Worm (Caenorhabditis elegans) whole organism, young adult: Measurements from ENCODE around the gene M04C3.1.

Source experiments
- B0019.2 ChIP-seq: fragments of 200-800 bp; sonication (Bioruptor generic); conservative IDR thresholded peaks from 2 replicates; pipeline ENCODE4 v1.3.6; 2022; ENCODE audit warnings: missing genetic modification reagents, missing genetic modification characterization, missing compliant biosample characterization
- B0261.1 ChIP-seq: sonication (generic microtip); optimal IDR thresholded peaks from 2 replicates; lab custom pipeline; 2016; ENCODE audit warnings: mild to moderate bottlenecking, missing genetic modification characterization, moderate library complexity, missing compliant biosample characterization
- C17E4.6 ChIP-seq: fragments of 200-800 bp; sonication (Bioruptor generic); IDR thresholded peaks from 2 replicates; pipeline ENCODE4 v1.3.6; 2022; ENCODE audit warnings: missing genetic modification reagents, missing genetic modification characterization, missing compliant biosample characterization
- D2030.7 ChIP-seq: fragments of 200-800 bp; sonication (Bioruptor generic); IDR thresholded peaks from 2 replicates; pipeline ENCODE4 v1.3.6; 2022; ENCODE audit warnings: missing genetic modification reagents, missing genetic modification characterization, missing compliant biosample characterization
- F10E7.11 ChIP-seq: sonication (generic microtip); optimal IDR thresholded peaks from 2 replicates; lab custom pipeline; 2017; ENCODE audit warnings: mild to moderate bottlenecking, missing genetic modification characterization, moderate library complexity, missing compliant biosample characterization
- F57C9.4 ChIP-seq: sonication (generic microtip); optimal IDR thresholded peaks from 2 replicates; lab custom pipeline; 2017; ENCODE audit warnings: mild to moderate bottlenecking, missing genetic modification characterization, missing compliant biosample characterization
- T07F8.4 ChIP-seq: sonication (generic microtip); optimal IDR thresholded peaks from 2 replicates; lab custom pipeline; 2016; ENCODE audit warnings: mild to moderate bottlenecking, missing genetic modification characterization, moderate library complexity, missing compliant biosample characterization
- Y56A3A.18 ChIP-seq: fragments of 200-800 bp; sonication (Bioruptor generic); IDR thresholded peaks from 2 replicates; pipeline ENCODE4 v1.3.6; 2022; ENCODE audit warnings: missing genetic modification reagents, missing genetic modification characterization, missing compliant biosample characterization
- cebp-1 ChIP-seq, 2 experiments: fragments of 200-800 bp in 1 of 2; sonication (Bioruptor generic) in 1 of 2; sonication (generic microtip) in 1 of 2; IDR thresholded peaks in 1 of 2; optimal IDR thresholded peaks in 1 of 2; 2 replicates each; pipeline versions ENCODE4 v1.3.6 to Lab custom; 2017 to 2022; ENCODE audit warnings: missing compliant biosample characterization in 2 of 2, missing genetic modification characterization in 2 of 2, mild to moderate bottlenecking in 1 of 2, missing genetic modification reagents in 1 of 2, moderate library complexity in 1 of 2
- ceh-79 ChIP-seq: sonication (generic microtip); optimal IDR thresholded peaks from 2 replicates; lab custom pipeline; 2017; ENCODE audit warnings: mild to moderate bottlenecking, missing genetic modification characterization, missing compliant biosample characterization
- ceh-91 ChIP-seq: fragments of 200-800 bp; sonication (Bioruptor generic); IDR thresholded peaks from 2 replicates; pipeline ENCODE4 v1.3.6; 2022; ENCODE audit warnings: missing genetic modification reagents, missing genetic modification characterization, missing compliant biosample characterization
- die-1 ChIP-seq: sonication (generic microtip); optimal IDR thresholded peaks from 2 replicates; lab custom pipeline; 2016; ENCODE audit warnings: missing genotype, mild to moderate bottlenecking, missing genetic modification characterization, missing compliant biosample characterization
- egl-18 ChIP-seq: fragments of 200-800 bp; sonication (Bioruptor generic); IDR thresholded peaks from 2 replicates; pipeline ENCODE4 v1.3.6; 2022; ENCODE audit warnings: missing genetic modification reagents, missing genetic modification characterization, missing compliant biosample characterization
- fkh-3 ChIP-seq: sonication (generic microtip); optimal IDR thresholded peaks from 2 replicates; lab custom pipeline; 2016; ENCODE audit warnings: mild to moderate bottlenecking, missing genetic modification characterization, missing compliant biosample characterization
- him-1 ChIP-seq: sonication (generic microtip); optimal IDR thresholded peaks from 2 replicates; lab custom pipeline; 2016; ENCODE audit warnings: missing genotype, missing genetic modification reagents, missing genetic modification characterization, missing compliant biosample characterization
- hmg-1.2 ChIP-seq: fragments of 200-800 bp; sonication (Bioruptor generic); IDR thresholded peaks from 2 replicates; pipeline ENCODE4 v1.3.6; 2022; ENCODE audit warnings: missing genetic modification reagents, missing genetic modification characterization, missing compliant biosample characterization
- hsf-1 ChIP-seq: fragments of 200-800 bp; sonication (Bioruptor generic); IDR thresholded peaks from 2 replicates; pipeline ENCODE4 v1.3.6; 2022; ENCODE audit warnings: missing genetic modification reagents, missing genetic modification characterization, missing compliant biosample characterization
- lsy-27 ChIP-seq: sonication (generic microtip); optimal IDR thresholded peaks from 2 replicates; lab custom pipeline; 2017; ENCODE audit warnings: missing genetic modification characterization, mild to moderate bottlenecking, missing compliant biosample characterization, antibody characterized with exemption, missing genotype, borderline replicate concordance; ENCODE audit not compliant: insufficient read depth
- madf-6 ChIP-seq: fragments of 200-800 bp; sonication (Bioruptor generic); IDR thresholded peaks from 2 replicates; pipeline ENCODE4 v1.3.6; 2022; ENCODE audit warnings: missing genetic modification reagents, missing genetic modification characterization, missing compliant biosample characterization
- nhr-120 ChIP-seq: fragments of 200-800 bp; sonication (Bioruptor generic); IDR thresholded peaks from 2 replicates; pipeline ENCODE4 v1.3.6; 2022; ENCODE audit warnings: missing genetic modification characterization, missing compliant biosample characterization
- pbrm-1 ChIP-seq: fragments of 200-800 bp; sonication (Bioruptor generic); IDR thresholded peaks from 2 replicates; pipeline ENCODE4 v1.3.6; 2022; ENCODE audit warnings: missing genetic modification reagents, missing genetic modification characterization, missing compliant biosample characterization
- rpc-1 ChIP-seq, 2 experiments: fragments of 150-350 bp in 1 of 2; sonication (generic microtip) in 1 of 2; optimal IDR thresholded peaks; 2 replicates each; lab custom pipeline; 2014 to 2018; ENCODE audit warnings: missing biosample characterization in 1 of 2, missing genetic modification characterization in 1 of 2, missing genetic modification reagents in 1 of 2, missing genotype in 1 of 2
- snpc-3.4 ChIP-seq: sonication (generic microtip); optimal IDR thresholded peaks from 2 replicates; lab custom pipeline; 2017; ENCODE audit warnings: missing genetic modification characterization, mild to moderate bottlenecking, missing compliant biosample characterization, antibody characterized with exemption, moderate library complexity, missing genotype, missing genetic modification reagents
- tbp1 ChIP-seq: fragments of 200-800 bp; sonication (Bioruptor generic); optimal IDR thresholded peaks from 2 replicates; lab custom pipeline; 2018; ENCODE audit warnings: mild to moderate bottlenecking, missing genetic modification characterization, missing compliant biosample characterization
- zfh-2 ChIP-seq: fragments of 200-800 bp; sonication (Bioruptor generic); conservative IDR thresholded peaks from 2 replicates; pipeline ENCODE4 v1.3.6; 2022; ENCODE audit warnings: missing genetic modification reagents, missing genetic modification characterization, missing compliant biosample characterization
- ztf-18 ChIP-seq: sonication (generic microtip); optimal IDR thresholded peaks from 2 replicates; lab custom pipeline; 2016; ENCODE audit warnings: missing genotype, mild to moderate bottlenecking, missing genetic modification characterization, missing compliant biosample characterization
- ztf-26 ChIP-seq: sonication (generic microtip); optimal IDR thresholded peaks from 2 replicates; lab custom pipeline; 2017; ENCODE audit warnings: missing genetic modification characterization, missing compliant biosample characterization

M04C3.1 gene

ce11 chrV:19399282-19399681 is 46.1 kb downstream of the M04C3.1 start:
- peak; percentile 50; the same call in 1 of the 2 replicates for TF ChIP-seq cebp-1 (GFP tag; IDR thresholded peaks at IDR 0.05; lab: Robert Waterston, UW)
- peak; percentile 42 for TF ChIP-seq cebp-1 (tag; optimal IDR thresholded peaks at IDR 0.05; lab: Kevin White, UChicago)

- TF ChIP-seq madf-6 (GFP tag; lab: Robert Waterston, UW) (no peak), B0019.2 (GFP tag; lab: Robert Waterston, UW) (no peak)
These were observed 46.5 kb downstream of the M04C3.1 start, which contains the start of gene C25F9.13 for ce11 chrV:19398882-19399281. C25F9.13 (minus strand) TSS chrV:19398982.

- TF ChIP-seq lsy-27 (tag; lab: Kevin White, UChicago) (no peak), rpc-1 (optimal IDR thresholded peaks at IDR 0.05; lab: Kevin White, UChicago) (peak; percentile 8), rpc-1 (tag; optimal IDR thresholded peaks at IDR 0.05; lab: Kevin White, UChicago) (peak; percentile 56), pbrm-1 (no peak), tbp1 (peak; percentile 64)
These were observed 47.0 kb downstream of the M04C3.1 start for ce11 chrV:19398396-19398795.

- TF ChIP-seq tbp1 (peak; percentile 78), T07F8.4 (tag; lab: Kevin White, UChicago) (no peak), F57C9.4 (tag; lab: Kevin White, UChicago) (no peak), him-1 (tag; lab: Kevin White, UChicago) (no peak), rpc-1 (optimal IDR thresholded peaks at IDR 0.05; lab: Kevin White, UChicago) (peak; percentile 22), rpc-1 (tag; optimal IDR thresholded peaks at IDR 0.05; lab: Kevin White, UChicago) (peak; percentile 66), ztf-18 (tag; lab: Kevin White, UChicago) (peak; percentile 4), ztf-26 (tag; lab: Kevin White, UChicago) (no peak), D2030.7 (GFP tag; lab: Robert Waterston, UW) (no peak), B0261.1 (tag; lab: Kevin White, UChicago) (peak; percentile 37), zfh-2 (GFP tag; lab: Robert Waterston, UW) (no peak), snpc-3.4 (tag; lab: Kevin White, UChicago) (no peak)
These were observed 48.7 kb downstream of the M04C3.1 start for ce11 chrV:19396576-19397313.

- TF ChIP-seq rpc-1 (optimal IDR thresholded peaks at IDR 0.05; lab: Kevin White, UChicago) (no peak), rpc-1 (tag; optimal IDR thresholded peaks at IDR 0.05; lab: Kevin White, UChicago) (peak; percentile 46), hmg-1.2 (GFP tag; lab: Robert Waterston, UW) (no peak), tbp1 (peak; percentile 35)
These were observed 50.7 kb downstream of the M04C3.1 start, which contains the start of gene C25F9.8 for ce11 chrV:19394750-19395149. C25F9.8 (plus strand) TSS chrV:19395050.

ce11 chrV:19391242-19391641 is 54.2 kb downstream of the M04C3.1 start:
- TF ChIP-seq Y56A3A.18 (no peak), hmg-1.2 (GFP tag; lab: Robert Waterston, UW) (peak; percentile 76)

- TF ChIP-seq nhr-120 (GFP tag; lab: Robert Waterston, UW): no peak
- no peak for TF ChIP-seq F10E7.11 (tag; lab: Kevin White, UChicago)
- no peak for TF ChIP-seq ceh-91
- TF ChIP-seq hsf-1: no peak
- no peak for TF ChIP-seq fkh-3 (tag; lab: Kevin White, UChicago)
- no peak for TF ChIP-seq tbp1
- no peak for TF ChIP-seq die-1 (tag; lab: Kevin White, UChicago)
- no peak for TF ChIP-seq egl-18 (GFP tag; lab: Robert Waterston, UW)
- TF ChIP-seq C17E4.6 (GFP tag; lab: Robert Waterston, UW): no peak
- no peak for TF ChIP-seq ceh-79 (tag; lab: Kevin White, UChicago)
These were observed 55.4 kb downstream of the M04C3.1 start, which contains the start of gene slcr-46.2 for ce11 chrV:19390029-19390428. slcr-46.2 (minus strand) TSS chrV:19390129.
